Worm (Caenorhabditis elegans): ENCODE data around the gene tmc-2.

- TF ChIP-seq cebp-1 (GFP tag; IDR thresholded peaks at IDR 0.05) = no peak
- peak; percentile 20 for TF ChIP-seq cebp-1 (tag; optimal IDR thresholded peaks at IDR 0.05)
- no peak for TF ChIP-seq Y79H2A.3 (GFP tag; conservative IDR thresholded peaks at IDR 0.05)
- no peak for TF ChIP-seq sea-2 (GFP tag; IDR thresholded peaks at IDR 0.05)
- no peak for TF ChIP-seq hmg-1.2 (GFP tag; IDR thresholded peaks at IDR 0.05)
- no peak for TF ChIP-seq hmg-20 (GFP tag; IDR thresholded peaks at IDR 0.05)
- TF ChIP-seq lir-1 (GFP tag; conservative IDR thresholded peaks at IDR 0.05) = no peak
- TF ChIP-seq ztf-26 (tag; optimal IDR thresholded peaks at IDR 0.05) = no peak
- TF ChIP-seq athp-1 (tag; optimal IDR thresholded peaks at IDR 0.05) = no peak
- TF ChIP-seq pha-4 (tag; optimal IDR thresholded peaks at IDR 0.05) = no peak
- no peak for TF ChIP-seq lin-35 (GFP tag; optimal IDR thresholded peaks at IDR 0.05)
Measured at ce11 chrX:9296591-9296990, 6.9 kb upstream of the tmc-2 start, which contains the start of gene gly-13.
